Worm (Caenorhabditis elegans) whole organism, L3 larva: ENCODE results near the gene C38C3.4.

Experiments used
- R02D3.7 ChIP-seq: fragments of 150-350 bp; optimal IDR thresholded peaks from 2 replicates; lab custom pipeline; 2014; ENCODE audit warnings: missing biosample characterization, missing genetic modification characterization
- ZK546.5 ChIP-seq: sonication (generic microtip); optimal IDR thresholded peaks from 2 replicates; lab custom pipeline; 2017; ENCODE audit warnings: missing biosample characterization, missing genetic modification characterization
- aly-2 ChIP-seq: fragments of 150-350 bp; optimal IDR thresholded peaks from 2 replicates; lab custom pipeline; 2014; ENCODE audit warnings: missing biosample characterization, missing genetic modification characterization
- ama-1 ChIP-seq: fragments of 150-350 bp; optimal IDR thresholded peaks from 2 replicates; lab custom pipeline; 2018
- ceh-16 ChIP-seq: sonication (generic microtip); optimal IDR thresholded peaks from 2 replicates; lab custom pipeline; 2017; ENCODE audit warnings: missing biosample characterization, missing genetic modification characterization
- ceh-28 ChIP-seq: fragments of 150-350 bp; optimal IDR thresholded peaks from 2 replicates; lab custom pipeline; 2014; ENCODE audit warnings: missing biosample characterization, missing genetic modification reagents, missing genetic modification characterization
- ceh-82 ChIP-seq: fragments of 150-350 bp; optimal IDR thresholded peaks from 2 replicates; lab custom pipeline; 2014; ENCODE audit warnings: missing biosample characterization, missing genetic modification characterization
- ceh-9 ChIP-seq: sonication (generic microtip); optimal IDR thresholded peaks from 2 replicates; lab custom pipeline; 2018; ENCODE audit warnings: missing biosample characterization, missing genetic modification characterization
- daf-12 ChIP-seq: fragments of 150-350 bp; optimal IDR thresholded peaks from 2 replicates; lab custom pipeline; 2014; ENCODE audit warnings: missing biosample characterization, missing genetic modification reagents, missing genetic modification characterization
- egl-27 ChIP-seq: sonication (generic microtip); optimal IDR thresholded peaks from 4 replicates; lab custom pipeline; 2017; ENCODE audit warnings: missing biosample characterization, missing genetic modification reagents, missing genetic modification characterization
- egl-5 ChIP-seq: fragments of 150-350 bp; optimal IDR thresholded peaks from 2 replicates; lab custom pipeline; 2017; ENCODE audit warnings: missing biosample characterization, missing genetic modification reagents, missing genetic modification characterization, inconsistent platforms
- elt-1 ChIP-seq: fragments of 150-350 bp; optimal IDR thresholded peaks from 2 replicates; lab custom pipeline; 2014; ENCODE audit warnings: missing biosample characterization, missing genetic modification characterization
- elt-2 ChIP-seq: sonication (generic microtip); optimal IDR thresholded peaks from 2 replicates; lab custom pipeline; 2016; ENCODE audit warnings: missing genetic modification reagents, mild to moderate bottlenecking, missing genetic modification characterization, missing compliant biosample characterization
- elt-3 ChIP-seq, 3 experiments: fragments of 150-350 bp in 1 of 3; sonication (generic microtip) in 2 of 3; optimal IDR thresholded peaks; 2 replicates in 2 of 3; 4 replicates in 1 of 3; lab custom pipeline; 2014 to 2017; ENCODE audit warnings: missing biosample characterization in 3 of 3, missing genetic modification characterization in 3 of 3
- fkh-10 ChIP-seq: sonication (generic microtip); optimal IDR thresholded peaks from 2 replicates; lab custom pipeline; 2017; ENCODE audit warnings: missing biosample characterization, missing genetic modification reagents, missing genetic modification characterization
- fkh-2 ChIP-seq: fragments of 150-350 bp; optimal IDR thresholded peaks from 2 replicates; lab custom pipeline; 2014; ENCODE audit warnings: missing biosample characterization, missing genetic modification reagents, missing genetic modification characterization
- fos-1 ChIP-seq: fragments of 150-350 bp; optimal IDR thresholded peaks from 2 replicates; lab custom pipeline; 2014; ENCODE audit warnings: missing biosample characterization, missing genetic modification characterization
- jun-1 ChIP-seq: fragments of 150-350 bp; optimal IDR thresholded peaks from 2 replicates; lab custom pipeline; 2014; ENCODE audit warnings: missing biosample characterization, missing genetic modification reagents, missing genetic modification characterization
- lin-15B ChIP-seq: fragments of 150-350 bp; optimal IDR thresholded peaks from 2 replicates; lab custom pipeline; 2014; ENCODE audit warnings: missing biosample characterization, missing genetic modification characterization
- lin-39 ChIP-seq: fragments of 150-350 bp; optimal IDR thresholded peaks from 2 replicates; lab custom pipeline; 2018; ENCODE audit warnings: missing biosample characterization, missing genetic modification reagents, missing genetic modification characterization
- lsy-12 ChIP-seq: sonication (generic microtip); optimal IDR thresholded peaks from 2 replicates; lab custom pipeline; 2016; ENCODE audit warnings: mild to moderate bottlenecking, missing genetic modification characterization, missing compliant biosample characterization
- mml-1 ChIP-seq: fragments of 150-350 bp; sonication (generic microtip); optimal IDR thresholded peaks from 3 replicates; lab custom pipeline; 2014; ENCODE audit warnings: missing biosample characterization, missing genetic modification characterization
- nfya-1 ChIP-seq: sonication (generic microtip); optimal IDR thresholded peaks from 2 replicates; lab custom pipeline; 2017; ENCODE audit warnings: missing genetic modification characterization, mild to moderate bottlenecking, missing compliant biosample characterization, antibody characterized with exemption, moderate library complexity; ENCODE audit not compliant: insufficient read depth
- nhr-12 ChIP-seq: fragments of 150-350 bp; optimal IDR thresholded peaks from 2 replicates; lab custom pipeline; 2014; ENCODE audit warnings: missing biosample characterization, missing genetic modification characterization
- nhr-23 ChIP-seq: fragments of 150-350 bp; optimal IDR thresholded peaks from 2 replicates; lab custom pipeline; 2014; ENCODE audit warnings: missing biosample characterization, missing genetic modification reagents, missing genetic modification characterization
- nhr-25 ChIP-seq: sonication (generic microtip); optimal IDR thresholded peaks from 2 replicates; lab custom pipeline; 2017; ENCODE audit warnings: missing biosample characterization, missing genetic modification characterization
- nhr-28 ChIP-seq: fragments of 150-350 bp; optimal IDR thresholded peaks from 2 replicates; lab custom pipeline; 2014; ENCODE audit warnings: missing biosample characterization, missing genetic modification characterization
- nhr-43 ChIP-seq: sonication (generic microtip); optimal IDR thresholded peaks from 2 replicates; lab custom pipeline; 2016; ENCODE audit warnings: mild to moderate bottlenecking, missing genetic modification characterization, missing compliant biosample characterization; ENCODE audit not compliant: poor library complexity, severe bottlenecking
- nhr-67 ChIP-seq: fragments of 150-350 bp; optimal IDR thresholded peaks from 2 replicates; lab custom pipeline; 2014; ENCODE audit warnings: missing biosample characterization, missing genetic modification characterization
- nhr-76 ChIP-seq: fragments of 150-350 bp; sonication (generic microtip); optimal IDR thresholded peaks from 5 replicates; lab custom pipeline; 2014; ENCODE audit warnings: missing biosample characterization, missing genetic modification characterization
- nhr-77 ChIP-seq: fragments of 150-350 bp; optimal IDR thresholded peaks from 2 replicates; lab custom pipeline; 2014; ENCODE audit warnings: missing biosample characterization, missing genetic modification characterization
- pha-4 ChIP-seq: fragments of 150-350 bp; optimal IDR thresholded peaks from 2 replicates; lab custom pipeline; 2014; ENCODE audit warnings: missing biosample characterization, missing genetic modification reagents, missing genetic modification characterization
- pqm-1 ChIP-seq: fragments of 150-350 bp; optimal IDR thresholded peaks from 2 replicates; lab custom pipeline; 2017; ENCODE audit warnings: missing biosample characterization, missing genetic modification characterization, inconsistent platforms
- sea-2 ChIP-seq: fragments of 150-350 bp; sonication (generic microtip); optimal IDR thresholded peaks from 4 replicates; lab custom pipeline; 2014; ENCODE audit warnings: missing biosample characterization, missing genetic modification reagents, missing genetic modification characterization
- skn-1 ChIP-seq: fragments of 150-350 bp; optimal IDR thresholded peaks from 2 replicates; lab custom pipeline; 2014; ENCODE audit warnings: missing biosample characterization, missing genetic modification characterization
- snpc-4 ChIP-seq: fragments of 150-350 bp; optimal IDR thresholded peaks from 2 replicates; lab custom pipeline; 2014; ENCODE audit warnings: missing biosample characterization, missing genetic modification characterization
- tbx-2 ChIP-seq: sonication (generic microtip); optimal IDR thresholded peaks from 2 replicates; lab custom pipeline; 2016; ENCODE audit warnings: mild to moderate bottlenecking, missing genetic modification characterization, missing compliant biosample characterization
- unc-62 ChIP-seq: fragments of 150-350 bp; sonication (generic microtip); optimal IDR thresholded peaks from 4 replicates; lab custom pipeline; 2014; ENCODE audit warnings: missing biosample characterization, missing genetic modification reagents, missing genetic modification characterization
- zag-1 ChIP-seq: fragments of 150-350 bp; optimal IDR thresholded peaks from 2 replicates; lab custom pipeline; 2014; ENCODE audit warnings: missing biosample characterization, missing genetic modification characterization
- ztf-11 ChIP-seq: fragments of 150-350 bp; optimal IDR thresholded peaks from 2 replicates; lab custom pipeline; 2014; ENCODE audit warnings: missing biosample characterization, missing genetic modification characterization
- ztf-4 ChIP-seq: fragments of 150-350 bp; optimal IDR thresholded peaks from 2 replicates; lab custom pipeline; 2014; ENCODE audit warnings: missing biosample characterization, missing genetic modification characterization

Gene C38C3.4

ce11 chrV:1450160-1450559 lies 31.7 kb upstream of the C38C3.4 start, which contains the start of gene cnc-2:
Gene cnc-2 (minus strand): TSS chrV:1450183.
- no peak for TF ChIP-seq nhr-12 (tag; lab: Kevin White, UChicago)
- no peak for TF ChIP-seq ceh-9 (tag; lab: Kevin White, UChicago)
- TF ChIP-seq jun-1 (tag; lab: Kevin White, UChicago), result no peak
- no peak for TF ChIP-seq lin-39
- TF ChIP-seq elt-3 (tag; optimal IDR thresholded peaks at IDR 0.05; lab: Kevin White, UChicago), result no peak
- TF ChIP-seq ama-1, result no peak
- TF ChIP-seq ZK546.5, result no peak
- TF ChIP-seq nfya-1 (tag; lab: Kevin White, UChicago), result no peak
- no peak for TF ChIP-seq egl-5 (tag; lab: Kevin White, UChicago)
- no peak for TF ChIP-seq ceh-82 (tag; lab: Kevin White, UChicago)
- TF ChIP-seq, all 47 proteins: peak for 0

DNA sequence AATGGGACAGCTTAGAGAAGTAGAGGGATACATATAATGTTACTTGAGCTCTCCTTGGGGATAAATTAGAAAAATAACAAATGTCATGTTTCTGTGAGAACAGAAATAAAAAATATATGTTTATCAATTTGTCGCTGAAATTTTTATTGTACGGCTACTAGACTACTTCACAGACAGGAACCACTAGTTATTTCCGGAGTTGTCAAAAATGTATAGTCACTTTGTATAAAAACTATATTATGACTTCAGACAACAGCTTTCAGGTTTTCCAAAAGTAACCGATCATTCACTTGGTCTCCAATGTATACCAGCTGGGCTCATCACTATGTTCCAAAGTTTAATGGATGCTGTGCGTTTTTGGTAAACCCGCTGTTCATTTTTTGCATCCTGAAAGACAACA lies 30.5 kb upstream of the C38C3.4 start, which contains the start of gene srj-23:
srj-23 (plus strand) TSS at position 301 of the 400 bp plus-strand sequence.
- TF ChIP-seq egl-5 (tag; lab: Kevin White, UChicago), result no peak

- TF ChIP-seq nhr-77 (tag; lab: Kevin White, UChicago) (no peak), elt-3 (tag; optimal IDR thresholded peaks at IDR 0.05; lab: Kevin White, UChicago) (no peak)
- TF ChIP-seq, all 47 proteins: peak for 0
Observed at ce11 chrV:1454762-1455161, 27.1 kb upstream of the C38C3.4 start, which contains the start of gene chil-14. Gene chil-14 (plus strand): TSS chrV:1455062.

ce11 chrV:1455280-1455679 lies 26.6 kb upstream of the C38C3.4 start:
- no peak for TF ChIP-seq nhr-76 (tag; lab: Kevin White, UChicago)
- TF ChIP-seq lin-39, result no peak
- no peak for TF ChIP-seq fkh-2 (tag; lab: Kevin White, UChicago)
- no peak for TF ChIP-seq nhr-43 (tag; lab: Kevin White, UChicago)
- TF ChIP-seq unc-62 (GFP tag; lab: Kevin White, UChicago), result no peak
- TF ChIP-seq ztf-11, result no peak
- no peak for TF ChIP-seq elt-1 (tag; lab: Kevin White, UChicago)
- TF ChIP-seq, all 47 proteins: peak for 0

- TF ChIP-seq pha-4 (peak; percentile 64), nhr-23 (tag; lab: Kevin White, UChicago) (no peak), fkh-2 (tag; lab: Kevin White, UChicago) (no peak), R02D3.7 (tag; lab: Kevin White, UChicago) (no peak), fkh-10 (GFP tag; lab: Kevin White, UChicago) (no peak), nhr-67 (tag; lab: Kevin White, UChicago) (no peak), lin-15B (tag; lab: Kevin White, UChicago) (no peak), egl-27 (tag; lab: Kevin White, UChicago) (no peak), jun-1 (tag; lab: Kevin White, UChicago) (peak; percentile 72), tbx-2 (tag; lab: Kevin White, UChicago) (no peak), fos-1 (tag; lab: Kevin White, UChicago) (no peak), nhr-28 (tag; lab: Kevin White, UChicago) (no peak), unc-62 (GFP tag; lab: Kevin White, UChicago) (no peak), nhr-12 (tag; lab: Kevin White, UChicago) (no peak), nhr-43 (tag; lab: Kevin White, UChicago) (no peak), pqm-1 (peak; percentile 98), ama-1 (no peak), lsy-12 (tag; lab: Kevin White, UChicago) (no peak), nhr-76 (tag; lab: Kevin White, UChicago) (no peak), ceh-9 (tag; lab: Kevin White, UChicago) (no peak), sea-2 (GFP tag; lab: Kevin White, UChicago) (no peak), egl-5 (tag; lab: Kevin White, UChicago) (no peak), snpc-4 (tag; lab: Kevin White, UChicago) (no peak), mml-1 (tag; lab: Kevin White, UChicago) (no peak), nhr-25 (tag; lab: Kevin White, UChicago) (no peak), skn-1 (no peak), nhr-77 (tag; lab: Kevin White, UChicago) (no peak), elt-2 (tag; lab: Kevin White, UChicago) (peak; percentile 82), elt-1 (tag; lab: Kevin White, UChicago) (no peak), ceh-16 (tag; lab: Kevin White, UChicago) (no peak), ztf-11 (no peak), zag-1 (tag; lab: Kevin White, UChicago) (no peak), daf-12 (tag; lab: Kevin White, UChicago) (no peak), ztf-4 (tag; lab: Kevin White, UChicago) (no peak), ceh-28 (peak; percentile 20), ceh-82 (tag; lab: Kevin White, UChicago) (no peak), aly-2 (no peak)
Observed at ce11 chrV:1456614-1457013, 25.2 kb upstream of the C38C3.4 start.
